Worm (Caenorhabditis elegans): ENCODE data around the gene lec-3.

ce11 chrII:9976405-9976804, 14.5 kb upstream of the lec-3 start, which contains the start of gene R53.8:
- TF ChIP-seq ama-1 (optimal IDR thresholded peaks at IDR 0.05) (no peak), vab-7 (GFP tag; IDR thresholded peaks at IDR 0.05) (no peak), pqm-1 (tag; optimal IDR thresholded peaks at IDR 0.05) (no peak), ztf-11 (tag; optimal IDR thresholded peaks at IDR 0.05) (no peak), saeg-2 (GFP tag; IDR thresholded peaks at IDR 0.05) (no peak)
